Worm (Caenorhabditis elegans): ENCODE data around the gene npr-34.

DNA sequence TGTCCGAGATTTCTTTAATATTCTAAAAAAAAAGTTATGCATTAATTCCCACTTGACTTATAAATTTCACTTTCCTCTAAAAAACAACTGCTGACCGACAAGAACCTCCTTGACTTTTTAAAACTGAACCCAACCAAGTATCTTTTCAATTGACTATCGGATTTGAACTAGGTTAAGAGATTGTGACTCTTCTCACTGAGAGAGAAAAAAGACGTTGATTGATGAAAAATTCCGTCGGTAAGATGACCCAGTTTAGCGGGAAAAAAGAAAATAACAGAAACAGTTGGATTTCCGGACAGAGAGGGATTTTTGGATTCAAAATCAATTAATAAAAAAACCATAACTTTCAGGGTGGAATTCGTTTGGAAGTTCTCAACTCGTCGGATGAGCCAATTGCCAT, 32.6 kb downstream of the npr-34 start:
- no peak for TF ChIP-seq ceh-8 (GFP tag; optimal IDR thresholded peaks at IDR 0.05)
- no peak for TF ChIP-seq pax-3 (tag; optimal IDR thresholded peaks at IDR 0.05)
- no peak for TF ChIP-seq snpc-4 (tag; optimal IDR thresholded peaks at IDR 0.05)
- no peak for TF ChIP-seq ets-5 (GFP tag; IDR thresholded peaks at IDR 0.05)
- no peak for TF ChIP-seq lin-35 (GFP tag; optimal IDR thresholded peaks at IDR 0.05)
- TF ChIP-seq blmp-1 (tag; optimal IDR thresholded peaks at IDR 0.05) = peak; percentile 81
- TF ChIP-seq lin-39 (tag; optimal IDR thresholded peaks at IDR 0.05) = no peak
- no peak for TF ChIP-seq fkh-10 (GFP tag; optimal IDR thresholded peaks at IDR 0.05)
- TF ChIP-seq nhr-77 (tag; optimal IDR thresholded peaks at IDR 0.05) = no peak
- TF ChIP-seq nhr-76 (tag; optimal IDR thresholded peaks at IDR 0.05) = no peak
- TF ChIP-seq nhr-12 (tag; optimal IDR thresholded peaks at IDR 0.05) = no peak
- TF ChIP-seq jun-1 (tag; optimal IDR thresholded peaks at IDR 0.05) = no peak
- TF ChIP-seq skn-1 (tag; optimal IDR thresholded peaks at IDR 0.05) = no peak
- no peak for TF ChIP-seq dpl-1 (GFP tag; optimal IDR thresholded peaks at IDR 0.05)

Data from whole organism, L1 larva.